Worm (Caenorhabditis elegans) whole organism, late embryonic: Measurements from ENCODE around the gene F11C1.10.

Experiments
- ceh-2 ChIP-seq: sonication (generic microtip); optimal IDR thresholded peaks from 2 replicates; lab custom pipeline; 2016; ENCODE audit warnings: missing genotype, missing genetic modification characterization, missing compliant biosample characterization
- elt-2 ChIP-seq: sonication (generic microtip); optimal IDR thresholded peaks from 2 replicates; lab custom pipeline; 2016; ENCODE audit warnings: missing genetic modification reagents, missing genetic modification characterization, missing compliant biosample characterization
- hlh-13 ChIP-seq: fragments of 200-800 bp; sonication (Bioruptor generic); optimal IDR thresholded peaks from 2 replicates; lab custom pipeline; 2018; ENCODE audit warnings: mild to moderate bottlenecking, missing genetic modification characterization, missing compliant biosample characterization
- nhr-11 ChIP-seq: fragments of 150-350 bp; optimal IDR thresholded peaks from 2 replicates; lab custom pipeline; 2014; ENCODE audit warnings: missing biosample characterization, missing genetic modification characterization
- tbx-2 ChIP-seq: sonication (generic microtip); optimal IDR thresholded peaks from 2 replicates; lab custom pipeline; 2016; ENCODE audit warnings: missing genetic modification characterization, missing compliant biosample characterization

DNA sequence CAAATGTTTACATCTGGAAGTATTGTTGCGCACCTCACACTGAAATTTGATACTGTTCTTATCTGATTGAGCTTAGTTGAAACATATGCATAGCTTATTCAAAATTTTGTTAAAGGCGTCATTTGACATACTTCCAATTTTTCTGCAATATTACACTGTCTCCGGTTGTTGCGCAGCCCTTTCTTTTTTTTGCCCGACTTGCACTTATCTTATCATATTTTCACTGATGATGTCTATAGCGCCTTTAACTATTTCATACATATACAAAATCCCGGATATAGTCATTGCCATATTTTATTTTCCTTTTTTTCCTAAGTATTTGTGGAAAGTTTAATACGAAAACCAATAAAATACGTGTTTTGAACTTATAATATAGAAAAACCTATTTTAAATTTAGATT is 29.9 kb downstream of the F11C1.10 start:
- no peak for TF ChIP-seq hlh-13 (GFP tag; lab: Kevin White, UChicago)
- TF ChIP-seq tbx-2 (tag; lab: Kevin White, UChicago), result no peak
- TF ChIP-seq nhr-11 (tag; lab: Kevin White, UChicago), result no peak
- TF ChIP-seq elt-2 (tag; lab: Kevin White, UChicago), result no peak
- no peak for TF ChIP-seq ceh-2 (tag; lab: Kevin White, UChicago)
